Worm (Caenorhabditis elegans) whole organism, midembryonic: ENCODE measurements around the gene nasp-1.

ENCODE experiments used
- T22C8.4 ChIP-seq: fragments of 200-800 bp; sonication (Bioruptor generic); IDR thresholded peaks from 2 replicates; pipeline ENCODE4 v1.3.6; 2022; ENCODE audit warnings: missing genetic modification characterization, missing compliant biosample characterization
- cog-1 ChIP-seq: sonication (generic microtip); optimal IDR thresholded peaks from 2 replicates; lab custom pipeline; 2016; ENCODE audit warnings: missing genetic modification characterization, missing compliant biosample characterization
- klf-2 ChIP-seq: fragments of 200-800 bp; sonication (Bioruptor generic); conservative IDR thresholded peaks from 2 replicates; pipeline ENCODE4 v1.3.6; 2022; ENCODE audit warnings: missing genetic modification reagents, missing genetic modification characterization, missing compliant biosample characterization
- tab-1 ChIP-seq: fragments of 200-800 bp; sonication (Bioruptor generic); IDR thresholded peaks from 2 replicates; pipeline ENCODE4 v1.3.6; 2022; ENCODE audit warnings: missing genetic modification characterization, missing compliant biosample characterization
- ztf-23 ChIP-seq: fragments of 200-800 bp; sonication (Bioruptor generic); IDR thresholded peaks from 2 replicates; pipeline ENCODE4 v1.3.6; 2022; ENCODE audit warnings: missing genetic modification reagents, missing genetic modification characterization, missing compliant biosample characterization
- ztf-29 ChIP-seq: fragments of 200-800 bp; sonication (Bioruptor generic); IDR thresholded peaks from 2 replicates; pipeline ENCODE4 v1.3.6; 2022; ENCODE audit warnings: missing genetic modification reagents, missing genetic modification characterization, missing compliant biosample characterization

DNA sequence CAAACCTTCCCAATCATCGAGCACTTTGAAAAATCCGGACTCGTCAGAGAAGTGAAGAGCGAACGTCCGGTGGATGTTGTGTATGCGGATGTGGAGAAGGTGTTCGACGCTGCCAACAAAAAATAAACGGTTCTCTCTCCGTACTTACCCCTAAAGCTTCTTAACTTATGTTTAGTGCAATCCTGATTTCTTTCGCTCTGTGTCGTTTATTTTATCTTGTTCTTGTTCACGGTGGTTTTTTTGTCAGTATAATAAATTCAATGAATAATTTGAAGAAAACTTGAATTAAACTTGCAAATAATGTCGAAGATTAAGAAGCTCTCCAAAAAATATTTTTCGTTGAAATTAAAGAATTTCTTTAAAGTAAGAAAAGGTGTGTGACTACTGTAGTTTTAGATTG lies 22.6 kb downstream of the nasp-1 start, which contains the start of gene F40F8.3:
- no peak for TF ChIP-seq cog-1 (tag; lab: Kevin White, UChicago)
- TF ChIP-seq ztf-29: no peak
- no peak for TF ChIP-seq T22C8.4 (GFP tag; lab: Robert Waterston, UW)
- TF ChIP-seq klf-2: no peak
- TF ChIP-seq ztf-23: no peak
- no peak for TF ChIP-seq tab-1
